Fruit fly (Drosophila melanogaster): ENCODE measurements around the gene CG6664.

CG6664 gene

DNA sequence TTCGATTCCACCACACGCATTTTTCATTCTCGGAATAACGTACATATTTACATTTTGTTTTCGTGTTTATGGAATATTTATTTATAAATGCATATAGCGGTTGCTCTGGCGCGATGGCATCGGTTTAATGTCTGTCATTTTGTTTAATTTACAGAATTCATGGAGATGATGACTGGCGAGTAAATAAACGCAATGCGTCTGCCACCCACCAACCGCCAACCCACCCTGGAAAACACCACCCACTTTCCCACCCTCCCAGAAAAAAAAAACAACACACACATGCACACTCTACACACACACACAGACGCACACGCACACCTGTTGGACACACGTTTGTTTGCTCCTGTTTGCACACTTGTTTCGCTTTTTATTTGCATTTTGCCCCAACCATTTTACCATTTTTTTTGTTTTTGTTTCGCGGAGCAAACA lies 31.8 kb upstream of the CG6664 start (continued):
- TF ChIP-seq CG6654 (GFP tag; optimal IDR thresholded peaks at IDR 0.05) (no peak), CG3407 (GFP tag; optimal IDR thresholded peaks at IDR 0.05) (peak; percentile 32), sna (GFP tag; IDR thresholded peaks at IDR 0.05; ENCODE audit: partially characterized antibody) (no peak), CG8765 (GFP tag; IDR thresholded peaks at IDR 0.05) (no peak), CG4820 (GFP tag; optimal IDR thresholded peaks at IDR 0.05) (peak; percentile 8), tgo (GFP tag; IDR thresholded peaks at IDR 0.05) (no peak), CG11398 (GFP tag; optimal IDR thresholded peaks at IDR 0.05) (no peak), CG18619 (GFP tag; optimal IDR thresholded peaks at IDR 0.05) (peak; percentile 5), unc-4 (GFP tag; IDR thresholded peaks at IDR 0.05; ENCODE audit: partially characterized antibody) (no peak), Hr78 (GFP tag; optimal IDR thresholded peaks at IDR 0.05) (no peak), CG17568 (GFP tag; optimal IDR thresholded peaks at IDR 0.05) (no peak), Nf-YC (tag; optimal IDR thresholded peaks at IDR 0.05) (no peak), sqz (GFP tag; optimal IDR thresholded peaks at IDR 0.05) (peak; percentile 70), pan (optimal IDR thresholded peaks at IDR 0.05) (no peak), pan (GFP tag; optimal IDR thresholded peaks at IDR 0.05 in 1 of 2, IDR thresholded peaks at IDR 0.05 in 1 of 2) (peak in 1 of 2 experiments; percentile 22), CG11504 (tag; optimal IDR thresholded peaks at IDR 0.05) (no peak), dimm (GFP tag; IDR thresholded peaks at IDR 0.05) (no peak), hb (GFP tag; IDR thresholded peaks at IDR 0.05; ENCODE audit: partially characterized antibody) (no peak), tup (GFP tag; optimal IDR thresholded peaks at IDR 0.05) (no peak), CG4617 (GFP tag; optimal IDR thresholded peaks at IDR 0.05; ENCODE audit: borderline replicate concordance) (no peak), ftz-f1 (GFP tag; optimal IDR thresholded peaks at IDR 0.05) (no peak), dm (GFP tag; optimal IDR thresholded peaks at IDR 0.05) (no peak), nom (GFP tag; optimal IDR thresholded peaks at IDR 0.05) (no peak), ara (GFP tag; IDR thresholded peaks at IDR 0.05) (0 out of 2 replicates have a peak, but pooled peaks have one; percentile 36), CG12391 (tag; optimal IDR thresholded peaks at IDR 0.05) (peak; percentile 12), inv (GFP tag; IDR thresholded peaks at IDR 0.05; ENCODE audit: partially characterized antibody) (no peak), Xbp1 (GFP tag; optimal IDR thresholded peaks at IDR 0.05) (no peak), CG3281 (GFP tag; optimal IDR thresholded peaks at IDR 0.05) (no peak), dmrt99B (tag; optimal IDR thresholded peaks at IDR 0.05) (no peak), CG2875 (GFP tag; optimal IDR thresholded peaks at IDR 0.05) (peak; percentile 74), oc (tag; optimal IDR thresholded peaks at IDR 0.05) (no peak), Fer2 (tag; optimal IDR thresholded peaks at IDR 0.05) (no peak), aop (GFP tag; IDR thresholded peaks at IDR 0.05) (no peak), Hr51 (GFP tag; optimal IDR thresholded peaks at IDR 0.05) (no peak), CG17912 (GFP tag; optimal IDR thresholded peaks at IDR 0.05) (no peak), CG17385 (GFP tag; optimal IDR thresholded peaks at IDR 0.05) (peak; percentile 36), pho (GFP tag; optimal IDR thresholded peaks at IDR 0.05) (no peak), MBD-R2 (GFP tag; IDR thresholded peaks at IDR 0.05) (0 out of 2 replicates have a peak, but pooled peaks have one; percentile 14), esg (GFP tag; conservative IDR thresholded peaks at IDR 0.05) (no peak), Awh (GFP tag; IDR thresholded peaks at IDR 0.05) (no peak), PHDP (tag; optimal IDR thresholded peaks at IDR 0.05) (peak; percentile 60), CG17802 (tag; optimal IDR thresholded peaks at IDR 0.05) (no peak), HmgZ (tag; optimal IDR thresholded peaks at IDR 0.05) (peak; percentile 2), CG12219 (GFP tag; optimal IDR thresholded peaks at IDR 0.05) (no peak), CG4854 (GFP tag; optimal IDR thresholded peaks at IDR 0.05) (no peak), prd (optimal IDR thresholded peaks at IDR 0.05) (no peak), prd (GFP tag; IDR thresholded peaks at IDR 0.05) (no peak), CG15479 (GFP tag; optimal IDR thresholded peaks at IDR 0.05) (no peak), CG2199 (GFP tag; IDR thresholded peaks at IDR 0.05) (no peak), H15 (GFP tag; IDR thresholded peaks at IDR 0.05) (no peak)
